Worm (Caenorhabditis elegans): Measurements from ENCODE around the gene C17C3.3.

- TF ChIP-seq pbrm-1 (GFP tag; IDR thresholded peaks at IDR 0.05) (no peak), unc-62 (GFP tag; optimal IDR thresholded peaks at IDR 0.05) (no peak), pha-4 (tag; optimal IDR thresholded peaks at IDR 0.05) (no peak), nhr-90 (tag; optimal IDR thresholded peaks at IDR 0.05) (no peak), F10E7.11 (tag; optimal IDR thresholded peaks at IDR 0.05) (no peak)
Observed at ce11 chrII:5605538-5605945, 44.0 kb downstream of the C17C3.3 start.
